Fruit fly (Drosophila melanogaster): ENCODE results near the gene colt.

Gene colt

dm6 chr2L:2734215-2734614 is 35.7 kb downstream of the colt start (continued):
- no peak for TF ChIP-seq CG33557 (GFP tag; optimal IDR thresholded peaks at IDR 0.05)
- peak; percentile 21 for TF ChIP-seq CG1233 (GFP tag; optimal IDR thresholded peaks at IDR 0.05)
- TF ChIP-seq CG1602 (GFP tag; optimal IDR thresholded peaks at IDR 0.05) = no peak
- no peak for TF ChIP-seq eve (GFP tag; optimal IDR thresholded peaks at IDR 0.05)
- peak; percentile 35; the same call in 2 of the 3 replicates for TF ChIP-seq Aef1 (GFP tag; IDR thresholded peaks at IDR 0.05)
- TF ChIP-seq CG32532 (GFP tag; IDR thresholded peaks at IDR 0.05) = peak; percentile 71
- no peak for TF ChIP-seq mld (GFP tag; IDR thresholded peaks at IDR 0.05; ENCODE audit: partially characterized antibody)
- TF ChIP-seq dm (GFP tag; optimal IDR thresholded peaks at IDR 0.05) = no peak
- TF ChIP-seq Dip3 (GFP tag; optimal IDR thresholded peaks at IDR 0.05) = peak; percentile 58
- 0 out of 3 replicates have a peak, but pooled peaks have one; percentile 21 for TF ChIP-seq croc (GFP tag; conservative IDR thresholded peaks at IDR 0.05)
- TF ChIP-seq Mad (GFP tag; optimal IDR thresholded peaks at IDR 0.05) = no peak
- TF ChIP-seq CG10431 (GFP tag; optimal IDR thresholded peaks at IDR 0.05) = no peak
- no peak for TF ChIP-seq usp (GFP tag; optimal IDR thresholded peaks at IDR 0.05)
- TF ChIP-seq MESR4 (GFP tag; optimal IDR thresholded peaks at IDR 0.05) = no peak
- no peak for TF ChIP-seq CG8290 (GFP tag; optimal IDR thresholded peaks at IDR 0.05)
- TF ChIP-seq CG8290 (tag; optimal IDR thresholded peaks at IDR 0.05) = peak in 1 of 2 experiments; percentile 15
- TF ChIP-seq Hey (tag; optimal IDR thresholded peaks at IDR 0.05) = no peak
- TF ChIP-seq CG1603 (tag; optimal IDR thresholded peaks at IDR 0.05) = peak; percentile 18
- TF ChIP-seq Hmr (GFP tag; optimal IDR thresholded peaks at IDR 0.05) = peak; percentile 67
- no peak for TF ChIP-seq p53 (GFP tag; optimal IDR thresholded peaks at IDR 0.05)
- peak; percentile 86 for TF ChIP-seq Med (GFP tag)
- TF ChIP-seq seq (GFP tag; IDR thresholded peaks at IDR 0.05) = no peak
- no peak for TF ChIP-seq ATbp (GFP tag; optimal IDR thresholded peaks at IDR 0.05)
- TF ChIP-seq pb (GFP tag; optimal IDR thresholded peaks at IDR 0.05) = no peak
- no peak for TF ChIP-seq knrl (GFP tag; IDR thresholded peaks at IDR 0.05; ENCODE audit: partially characterized antibody)
- TF ChIP-seq Lhr (GFP tag; optimal IDR thresholded peaks at IDR 0.05) = no peak
- no peak for TF ChIP-seq CG1529 (GFP tag; optimal IDR thresholded peaks at IDR 0.05)
- TF ChIP-seq HLH4C (GFP tag; IDR thresholded peaks at IDR 0.05; ENCODE audit: partially characterized antibody) = no peak
- peak; percentile 68 for TF ChIP-seq row (GFP tag; IDR thresholded peaks at IDR 0.05)
- no peak for TF ChIP-seq prd (optimal IDR thresholded peaks at IDR 0.05)
- peak; percentile 22; the same call in 1 of the 3 replicates for TF ChIP-seq prd (GFP tag; IDR thresholded peaks at IDR 0.05)
- TF ChIP-seq CG9817 (tag; optimal IDR thresholded peaks at IDR 0.05) = peak; percentile 57
- TF ChIP-seq Bdp1 (GFP tag; optimal IDR thresholded peaks at IDR 0.05) = peak; percentile 2
- TF ChIP-seq Gsc (GFP tag; IDR thresholded peaks at IDR 0.05) = no peak
- TF ChIP-seq shn (GFP tag; optimal IDR thresholded peaks at IDR 0.05) = peak; percentile 1
- no peak for TF ChIP-seq sqz (GFP tag; optimal IDR thresholded peaks at IDR 0.05)
- no peak for TF ChIP-seq dimm (GFP tag; IDR thresholded peaks at IDR 0.05)
- peak; percentile 67 for TF ChIP-seq CG13624 (GFP tag; optimal IDR thresholded peaks at IDR 0.05)
- no peak for TF ChIP-seq bowl (GFP tag; IDR thresholded peaks at IDR 0.05)
- TF ChIP-seq Eip74EF (GFP tag; optimal IDR thresholded peaks at IDR 0.05) = no peak
- peak; percentile 24 for TF ChIP-seq vfl (GFP tag; optimal IDR thresholded peaks at IDR 0.05)
- no peak for TF ChIP-seq CG32767 (GFP tag; IDR thresholded peaks at IDR 0.05)
- TF ChIP-seq amos (GFP tag; IDR thresholded peaks at IDR 0.05; ENCODE audit: partially characterized antibody) = no peak
- no peak for TF ChIP-seq bbx (GFP tag; IDR thresholded peaks at IDR 0.05; ENCODE audit: partially characterized antibody)
- TF ChIP-seq vnd (GFP tag; IDR thresholded peaks at IDR 0.05; ENCODE audit: partially characterized antibody) = no peak
- no peak for TF ChIP-seq chn (GFP tag; optimal IDR thresholded peaks at IDR 0.05)
- peak; percentile 17 for TF ChIP-seq CG4424 (GFP tag; optimal IDR thresholded peaks at IDR 0.05)
- TF ChIP-seq CG10565 (GFP tag; optimal IDR thresholded peaks at IDR 0.05) = no peak
- peak; percentile 49 for TF ChIP-seq NfI (GFP tag; optimal IDR thresholded peaks at IDR 0.05)
- TF ChIP-seq CG11085 (GFP tag; IDR thresholded peaks at IDR 0.05) = no peak
- TF ChIP-seq CG14965 (GFP tag; optimal IDR thresholded peaks at IDR 0.05; ENCODE audit: borderline replicate concordance) = no peak
- TF ChIP-seq wor (GFP tag; IDR thresholded peaks at IDR 0.05) = no peak
